Worm (Caenorhabditis elegans) whole organism, L4/young adult: ENCODE measurements around the gene clec-137.

Experiments used
- dao-5 ChIP-seq: sonication (generic microtip); optimal IDR thresholded peaks from 2 replicates; lab custom pipeline; 2016; ENCODE audit warnings: missing genotype, missing genetic modification characterization, moderate library complexity, missing compliant biosample characterization
- him-1 ChIP-seq: sonication (generic microtip); optimal IDR thresholded peaks from 2 replicates; lab custom pipeline; 2016; ENCODE audit warnings: missing genotype, missing genetic modification reagents, missing genetic modification characterization, missing compliant biosample characterization

ce11 chrII:4604149-4604548, 13.7 kb downstream of the clec-137 start:
- TF ChIP-seq him-1, result no peak
- TF ChIP-seq dao-5, result no peak
